Fruit fly (Drosophila melanogaster): ENCODE measurements around the gene CG5664.

DNA sequence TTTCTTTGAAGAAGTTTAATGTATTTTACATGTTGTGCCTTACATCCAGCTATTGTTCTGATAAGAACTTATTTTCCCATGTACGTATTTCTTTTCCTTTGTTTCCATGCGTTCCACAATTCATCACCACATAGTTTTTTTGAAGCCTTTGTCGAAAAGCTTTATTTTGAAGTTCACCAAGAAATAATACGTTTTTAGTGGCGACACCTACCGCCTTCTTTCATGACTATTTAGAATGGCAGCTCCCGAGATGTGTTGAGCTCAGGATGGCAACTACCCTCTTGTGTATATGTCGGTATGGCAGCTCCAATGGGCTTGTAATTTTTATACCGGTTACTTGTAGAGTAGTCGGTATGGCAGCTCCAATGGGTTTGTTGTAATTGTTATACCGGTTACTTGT lies 42.7 kb upstream of the CG5664 start:
- TF ChIP-seq toe (GFP tag; optimal IDR thresholded peaks at IDR 0.05) (peak; percentile 15), kay (GFP tag; ENCODE audit: borderline replicate concordance) (peak; percentile 32), Clk (GFP tag; optimal IDR thresholded peaks at IDR 0.05) (no peak), CG7101 (tag; optimal IDR thresholded peaks at IDR 0.05) (no peak), CG5204 (GFP tag; optimal IDR thresholded peaks at IDR 0.05) (no peak), CG14711 (tag; optimal IDR thresholded peaks at IDR 0.05) (no peak), cnc (optimal IDR thresholded peaks at IDR 0.05) (no peak), CG11617 (GFP tag; optimal IDR thresholded peaks at IDR 0.05) (no peak), CG7045 (GFP tag; optimal IDR thresholded peaks at IDR 0.05) (no peak), Hr96 (GFP tag; optimal IDR thresholded peaks at IDR 0.05) (no peak), Mnt (GFP tag; optimal IDR thresholded peaks at IDR 0.05) (no peak), bab1 (GFP tag; optimal IDR thresholded peaks at IDR 0.05) (peak; percentile 70), CG33017 (tag; optimal IDR thresholded peaks at IDR 0.05) (no peak), CG12768 (GFP tag; optimal IDR thresholded peaks at IDR 0.05) (no peak)

Data from whole organism, adult.